Fruit fly (Drosophila melanogaster): Measurements from ENCODE around the gene Nhe2.

The Nhe2 gene

DNA sequence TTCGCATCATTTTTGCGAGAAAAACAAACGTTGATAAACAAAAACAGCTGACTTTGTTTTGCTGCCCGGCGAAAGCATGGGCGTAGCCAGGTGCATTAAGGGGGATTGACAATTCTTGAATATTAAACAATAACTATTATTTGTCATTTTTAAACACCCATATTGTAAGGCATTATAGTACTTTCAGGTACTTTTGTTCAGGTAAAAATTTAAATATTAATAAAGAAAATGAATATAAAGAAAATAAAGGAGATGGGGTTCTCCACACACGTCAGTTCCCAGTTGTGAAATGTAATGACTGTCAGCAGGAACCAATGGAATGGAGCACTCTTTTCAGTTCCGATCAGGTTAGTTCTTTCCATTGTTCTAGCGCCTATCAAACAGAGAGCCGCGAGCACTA is 54.2 kb downstream of the Nhe2 start, which contains the start of the genes Coq3 and Pld3 (continued):
- TF ChIP-seq pb (GFP tag; optimal IDR thresholded peaks at IDR 0.05), result no peak
- peak; percentile 66; the same call in 1 of the 2 replicates for TF ChIP-seq CG11696 (GFP tag; IDR thresholded peaks at IDR 0.05)
- TF ChIP-seq peb (GFP tag; IDR thresholded peaks at IDR 0.05), result 0 out of 2 replicates have a peak, but pooled peaks have one; percentile 13
- TF ChIP-seq CG30020 (tag; optimal IDR thresholded peaks at IDR 0.05), result peak; percentile 90
- no peak for TF ChIP-seq ro (GFP tag; IDR thresholded peaks at IDR 0.05)
- peak; percentile 79 for TF ChIP-seq Blimp-1 (GFP tag; optimal IDR thresholded peaks at IDR 0.05)
- TF ChIP-seq vvl (GFP tag; IDR thresholded peaks at IDR 0.05), result peak; percentile 94
- TF ChIP-seq Myb (GFP tag; optimal IDR thresholded peaks at IDR 0.05), result peak; percentile 14
- peak; percentile 68 for TF ChIP-seq CG11093 (GFP tag; IDR thresholded peaks at IDR 0.05)
- peak; percentile 47 for TF ChIP-seq ac (GFP tag; optimal IDR thresholded peaks at IDR 0.05)
- peak; percentile 73 for TF ChIP-seq CG15601 (tag; optimal IDR thresholded peaks at IDR 0.05)
- peak; percentile 18 for TF ChIP-seq CG3407 (GFP tag; optimal IDR thresholded peaks at IDR 0.05)
- TF ChIP-seq CG3838 (GFP tag; optimal IDR thresholded peaks at IDR 0.05), result peak; percentile 25
- TF ChIP-seq nau (GFP tag; optimal IDR thresholded peaks at IDR 0.05), result no peak
- no peak for TF ChIP-seq disco-r (GFP tag; optimal IDR thresholded peaks at IDR 0.05)
- peak; percentile 90 for TF ChIP-seq zfh1 (GFP tag; IDR thresholded peaks at IDR 0.05)
- peak; percentile 39 for TF ChIP-seq CG8089 (GFP tag; optimal IDR thresholded peaks at IDR 0.05)
- TF ChIP-seq Nf-YB (GFP tag; optimal IDR thresholded peaks at IDR 0.05), result peak; percentile 58
- peak; percentile 56; the same call in 1 of the 2 replicates for TF ChIP-seq danr (GFP tag; IDR thresholded peaks at IDR 0.05)
- peak; percentile 81 for TF ChIP-seq CG14014 (GFP tag; IDR thresholded peaks at IDR 0.05)
- no peak for TF ChIP-seq NC2α (GFP tag; optimal IDR thresholded peaks at IDR 0.05)
- peak; percentile 75 for TF ChIP-seq CG18476 (GFP tag; optimal IDR thresholded peaks at IDR 0.05)
- peak; percentile 97 for TF ChIP-seq Med (GFP tag)
- no peak for TF ChIP-seq abd-A (tag; optimal IDR thresholded peaks at IDR 0.05)
- TF ChIP-seq Six4 (GFP tag; optimal IDR thresholded peaks at IDR 0.05), result peak; percentile 77
- 0 out of 3 replicates have a peak, but pooled peaks have one; percentile 38 for TF ChIP-seq CG2199 (GFP tag; IDR thresholded peaks at IDR 0.05)
- TF ChIP-seq vfl (GFP tag; optimal IDR thresholded peaks at IDR 0.05), result peak; percentile 74
- TF ChIP-seq gcm (GFP tag; optimal IDR thresholded peaks at IDR 0.05), result peak; percentile 67
- TF ChIP-seq Sin3A (optimal IDR thresholded peaks at IDR 0.05), result no peak
- no peak for TF ChIP-seq cg (GFP tag; optimal IDR thresholded peaks at IDR 0.05)
- TF ChIP-seq dan (GFP tag; IDR thresholded peaks at IDR 0.05), result no peak
- peak; percentile 71 for TF ChIP-seq ems (GFP tag; optimal IDR thresholded peaks at IDR 0.05)
- peak; percentile 82 for TF ChIP-seq CG6689 (GFP tag; IDR thresholded peaks at IDR 0.05)
- peak; percentile 75 for TF ChIP-seq CG1603 (tag; optimal IDR thresholded peaks at IDR 0.05)
- 0 out of 2 replicates have a peak, but pooled peaks have one; percentile 28 for TF ChIP-seq CG7372 (GFP tag; IDR thresholded peaks at IDR 0.05)
- peak; percentile 79 for TF ChIP-seq CG12769 (tag; optimal IDR thresholded peaks at IDR 0.05)
- TF ChIP-seq Xbp1 (GFP tag; optimal IDR thresholded peaks at IDR 0.05), result peak; percentile 87
- peak; percentile 61 for TF ChIP-seq al (GFP tag; IDR thresholded peaks at IDR 0.05)
- TF ChIP-seq dm (GFP tag; optimal IDR thresholded peaks at IDR 0.05), result no peak
- peak; percentile 84 for TF ChIP-seq CG12659 (GFP tag; optimal IDR thresholded peaks at IDR 0.05)
- TF ChIP-seq CG16813 (GFP tag; IDR thresholded peaks at IDR 0.05; ENCODE audit: partially characterized antibody), result no peak
- TF ChIP-seq CG2889 (GFP tag; IDR thresholded peaks at IDR 0.05), result peak; percentile 75; the same call in 2 of the 3 replicates
- peak; percentile 68 for TF ChIP-seq D19B (GFP tag; optimal IDR thresholded peaks at IDR 0.05)
- TF ChIP-seq Opbp (GFP tag; IDR thresholded peaks at IDR 0.05; ENCODE audit: partially characterized antibody), result no peak
- TF ChIP-seq BEAF-32 (GFP tag; optimal IDR thresholded peaks at IDR 0.05), result peak; percentile 3
- TF ChIP-seq CTCF (GFP tag; optimal IDR thresholded peaks at IDR 0.05), result peak; percentile 21
- peak; percentile 7 for TF ChIP-seq CG3163 (GFP tag; optimal IDR thresholded peaks at IDR 0.05)
- TF ChIP-seq CG6813 (GFP tag; optimal IDR thresholded peaks at IDR 0.05), result peak; percentile 68
- peak; percentile 68 for TF ChIP-seq ATbp (GFP tag; optimal IDR thresholded peaks at IDR 0.05)
- 0 out of 2 replicates have a peak, but pooled peaks have one; percentile 19 for TF ChIP-seq ap (GFP tag; IDR thresholded peaks at IDR 0.05)
- TF ChIP-seq HHEX (GFP tag; optimal IDR thresholded peaks at IDR 0.05), result peak; percentile 80
- TF ChIP-seq Ets97D (GFP tag; optimal IDR thresholded peaks at IDR 0.05), result peak; percentile 35

All from whole organism, embryonic.